Worm (Caenorhabditis elegans): ENCODE results near the gene sams-4.

- TF ChIP-seq nhr-76 (tag; optimal IDR thresholded peaks at IDR 0.05) (no peak), unc-39 (tag; optimal IDR thresholded peaks at IDR 0.05) (no peak), blmp-1 (tag; optimal IDR thresholded peaks at IDR 0.05) (no peak), zip-8 (tag; optimal IDR thresholded peaks at IDR 0.05) (no peak), elt-3 (tag; optimal IDR thresholded peaks at IDR 0.05) (no peak), lin-13 (tag; optimal IDR thresholded peaks at IDR 0.05) (no peak), lsy-2 (tag; optimal IDR thresholded peaks at IDR 0.05) (no peak), ztf-11 (tag; optimal IDR thresholded peaks at IDR 0.05) (no peak), ceh-39 (tag; optimal IDR thresholded peaks at IDR 0.05) (no peak), unc-62 (GFP tag; optimal IDR thresholded peaks at IDR 0.05) (no peak), elt-1 (tag; optimal IDR thresholded peaks at IDR 0.05; ENCODE audit: borderline replicate concordance, insufficient read depth) (no peak), flh-1 (GFP tag; optimal IDR thresholded peaks at IDR 0.05) (no peak), sptf-1 (tag; optimal IDR thresholded peaks at IDR 0.05) (no peak)
Observed at ce11 chrIV:5891265-5891664, 45.1 kb upstream of the sams-4 start, which contains the start of gene H04M03.3.
